Worm (Caenorhabditis elegans) whole organism, midembryonic: Measurements from ENCODE around the gene irg-4.

Experiments
- med-1 ChIP-seq: sonication (generic microtip); optimal IDR thresholded peaks from 2 replicates; lab custom pipeline; 2017; ENCODE audit warnings: missing genetic modification characterization, mild to moderate bottlenecking, missing compliant biosample characterization, antibody characterized with exemption, missing genetic modification reagents; ENCODE audit not compliant: insufficient read depth
- ref-1 ChIP-seq: fragments of 200-800 bp; sonication (Bioruptor generic); conservative IDR thresholded peaks from 2 replicates; pipeline ENCODE4 v1.3.6; 2022; ENCODE audit warnings: missing genetic modification reagents, missing genetic modification characterization, missing compliant biosample characterization
- ztf-29 ChIP-seq: fragments of 200-800 bp; sonication (Bioruptor generic); IDR thresholded peaks from 2 replicates; pipeline ENCODE4 v1.3.6; 2022; ENCODE audit warnings: missing genetic modification reagents, missing genetic modification characterization, missing compliant biosample characterization

DNA sequence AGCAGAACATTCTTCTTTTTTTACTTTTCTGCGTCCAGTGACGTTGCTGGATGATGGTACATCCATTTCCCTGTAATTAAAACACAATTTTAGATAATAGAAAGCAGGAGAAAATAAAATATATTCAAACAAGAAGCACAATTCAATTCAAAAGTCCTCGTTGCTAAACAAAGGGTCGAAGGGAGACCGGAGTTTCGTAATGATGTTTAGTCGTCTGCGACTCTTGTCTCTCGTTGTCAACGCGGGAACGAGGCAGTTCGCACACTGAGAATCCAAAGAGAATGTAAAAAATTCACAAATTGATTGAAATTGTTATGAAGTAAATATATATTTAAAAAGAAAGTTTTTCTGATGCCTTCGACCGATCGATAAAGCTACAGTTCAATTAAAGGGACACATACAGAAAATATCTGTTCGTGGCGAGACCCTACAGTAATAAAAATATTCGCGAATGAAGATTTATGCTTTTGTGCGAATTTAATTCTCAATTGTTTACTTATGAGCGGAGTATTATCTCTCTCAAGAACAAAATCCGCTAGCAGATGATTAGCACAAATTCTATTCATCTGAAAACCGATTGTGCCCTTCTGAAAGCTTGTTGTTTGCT lies 15.7 kb downstream of the irg-4 start, which contains the start of gene dpy-26:
- TF ChIP-seq ref-1 (GFP tag; lab: Robert Waterston, UW): no peak
- TF ChIP-seq med-1 (GFP tag; lab: Kevin White, UChicago): no peak
- TF ChIP-seq ztf-29 (GFP tag; lab: Robert Waterston, UW): no peak
